Comparison of ENCODE assay signal across 5 fruit fly cellular contexts in genomic region chr2L:6649085-6649754, dm6.
TF ChIP-seq lines count a peak whose summit lies in the region.

CG31635 (minus strand) TSS chr2L:6649114.
Tango1 (plus strand) TSS chr2L:6649388.

- no peak for TF ChIP-seq CTCF in whole organism, embryonic (GFP tag; optimal IDR thresholded peaks at IDR 0.05; lab: Kevin White, UChicago)

TF ChIP-seq in whole organism, adult, 20 proteins besides CTCF, POLR2A, EP300 and RAD21:
- TF ChIP-seq cic (GFP tag; optimal IDR thresholded peaks at IDR 0.05; lab: Kevin White, UChicago) (peak; percentile 0), CG7101 (tag; optimal IDR thresholded peaks at IDR 0.05; lab: Kevin White, UChicago) (peak; percentile 32), Clk (GFP tag; optimal IDR thresholded peaks at IDR 0.05; lab: Kevin White, UChicago) (no peak), cnc (optimal IDR thresholded peaks at IDR 0.05; lab: Kevin White, UChicago) (no peak), Crg-1 (GFP tag; optimal IDR thresholded peaks at IDR 0.05; lab: Kevin White, UChicago) (no peak), bab1 (GFP tag; optimal IDR thresholded peaks at IDR 0.05; lab: Kevin White, UChicago) (peak; percentile 46), tj (GFP tag; optimal IDR thresholded peaks at IDR 0.05; lab: Kevin White, UChicago) (peak; percentile 98), pad (GFP tag; optimal IDR thresholded peaks at IDR 0.05; lab: Kevin White, UChicago) (peak; percentile 9), toe (GFP tag; optimal IDR thresholded peaks at IDR 0.05; lab: Kevin White, UChicago) (no peak), CG7045 (GFP tag; optimal IDR thresholded peaks at IDR 0.05; lab: Kevin White, UChicago) (peak; percentile 10), CG14711 (tag; optimal IDR thresholded peaks at IDR 0.05; lab: Kevin White, UChicago) (peak; percentile 60), CG5204 (GFP tag; optimal IDR thresholded peaks at IDR 0.05; lab: Kevin White, UChicago) (no peak), CG1620 (GFP tag; optimal IDR thresholded peaks at IDR 0.05; lab: Kevin White, UChicago) (peak; percentile 8), CG33017 (tag; optimal IDR thresholded peaks at IDR 0.05; lab: Kevin White, UChicago) (no peak), kay (GFP tag; lab: Kevin White, UChicago; ENCODE audit: borderline replicate concordance) (no peak)
TF ChIP-seq in whole organism, adult: peak in this region for 8.

TF ChIP-seq in whole organism, embryonic, 481 proteins besides CTCF, POLR2A, EP300 and RAD21 (continues in another document):
- TF ChIP-seq Dll (GFP tag; IDR thresholded peaks at IDR 0.05; lab: Robert Waterston, UW; ENCODE audit: partially characterized antibody): 0 out of 4 replicates have a peak, but pooled peaks have one; percentile 20
- no peak for TF ChIP-seq CG43689 (GFP tag; IDR thresholded peaks at IDR 0.05; lab: Robert Waterston, UW)
- TF ChIP-seq crol (GFP tag; IDR thresholded peaks at IDR 0.05; lab: Robert Waterston, UW): no peak
- no peak for TF ChIP-seq prd (optimal IDR thresholded peaks at IDR 0.05; lab: Kevin White, UChicago)
- peak; percentile 62; the same call in 1 of the 3 replicates for TF ChIP-seq prd (GFP tag; IDR thresholded peaks at IDR 0.05; lab: Robert Waterston, UW)
- TF ChIP-seq gro (GFP tag; optimal IDR thresholded peaks at IDR 0.05; lab: Kevin White, UChicago): peak; percentile 9
- no peak for TF ChIP-seq CG31441 (GFP tag; IDR thresholded peaks at IDR 0.05; lab: Robert Waterston, UW)
- TF ChIP-seq CG7357 (GFP tag; IDR thresholded peaks at IDR 0.05; lab: Robert Waterston, UW): peak; percentile 94
- TF ChIP-seq Neu2 (GFP tag; optimal IDR thresholded peaks at IDR 0.05; lab: Kevin White, UChicago; ENCODE audit: borderline replicate concordance): no peak
- TF ChIP-seq CG13287 (GFP tag; IDR thresholded peaks at IDR 0.05; lab: Robert Waterston, UW; ENCODE audit: partially characterized antibody): peak; percentile 24; the same call in 1 of the 2 replicates
- TF ChIP-seq gfzf (GFP tag; optimal IDR thresholded peaks at IDR 0.05; lab: Kevin White, UChicago): peak; percentile 96
- peak; percentile 10 for TF ChIP-seq CG13775 (GFP tag; optimal IDR thresholded peaks at IDR 0.05; lab: Kevin White, UChicago)
- peak; percentile 77 for TF ChIP-seq row (GFP tag; IDR thresholded peaks at IDR 0.05; lab: Robert Waterston, UW)
- peak; percentile 10 for TF ChIP-seq Xbp1 (GFP tag; optimal IDR thresholded peaks at IDR 0.05; lab: Kevin White, UChicago)
- no peak for TF ChIP-seq Mrtf (GFP tag; IDR thresholded peaks at IDR 0.05; lab: Robert Waterston, UW)
- TF ChIP-seq BEAF-32 (GFP tag; optimal IDR thresholded peaks at IDR 0.05; lab: Kevin White, UChicago): peak; percentile 50
- peak; percentile 30 for TF ChIP-seq CG30403 (GFP tag; optimal IDR thresholded peaks at IDR 0.05; lab: Kevin White, UChicago)
- TF ChIP-seq CG30020 (tag; optimal IDR thresholded peaks at IDR 0.05; lab: Kevin White, UChicago): peak; percentile 56

TF ChIP-seq in whole organism, prepupa, 60 proteins besides CTCF, POLR2A, EP300 and RAD21:
- TF ChIP-seq CG6163 (GFP tag; IDR thresholded peaks at IDR 0.05; lab: Robert Waterston, UW) (peak; percentile 39; the same call in 1 of the 3 replicates), Blimp-1 (GFP tag; optimal IDR thresholded peaks at IDR 0.05; lab: Kevin White, UChicago) (peak; percentile 48), vri (GFP tag; optimal IDR thresholded peaks at IDR 0.05; lab: Kevin White, UChicago) (peak; percentile 20), CG7368 (GFP tag; optimal IDR thresholded peaks at IDR 0.05; lab: Kevin White, UChicago) (no peak), CG8119 (GFP tag; IDR thresholded peaks at IDR 0.05; lab: Robert Waterston, UW) (no peak), Hr39 (GFP tag; optimal IDR thresholded peaks at IDR 0.05; lab: Kevin White, UChicago) (no peak), CG11762 (GFP tag; optimal IDR thresholded peaks at IDR 0.05; lab: Kevin White, UChicago; ENCODE audit: insufficient read depth) (no peak), svp (GFP tag; lab: Kevin White, UChicago) (peak; percentile 83), eg (GFP tag; IDR thresholded peaks at IDR 0.05; lab: Robert Waterston, UW) (0 out of 3 replicates have a peak, but pooled peaks have one; percentile 22), esn (GFP tag; optimal IDR thresholded peaks at IDR 0.05; lab: Kevin White, UChicago) (peak; percentile 11), CG31627 (GFP tag; optimal IDR thresholded peaks at IDR 0.05; lab: Kevin White, UChicago) (peak; percentile 48), Eip78C (GFP tag; lab: Kevin White, UChicago) (no peak), cyc (GFP tag; optimal IDR thresholded peaks at IDR 0.05; lab: Kevin White, UChicago) (peak; percentile 53), fd85E (GFP tag; optimal IDR thresholded peaks at IDR 0.05; lab: Kevin White, UChicago) (no peak), CG3032 (tag; optimal IDR thresholded peaks at IDR 0.05; lab: Kevin White, UChicago) (peak; percentile 22), Gug (GFP tag; IDR thresholded peaks at IDR 0.05; lab: Robert Waterston, UW) (peak; percentile 21; the same call in 1 of the 2 replicates), lz (GFP tag; optimal IDR thresholded peaks at IDR 0.05; lab: Kevin White, UChicago) (peak; percentile 34), Sox14 (GFP tag; optimal IDR thresholded peaks at IDR 0.05; lab: Kevin White, UChicago) (peak; percentile 51)

TF ChIP-seq in whole organism, pupa, 21 proteins besides CTCF, POLR2A, EP300 and RAD21:
- TF ChIP-seq CG14655 (GFP tag; optimal IDR thresholded peaks at IDR 0.05; lab: Kevin White, UChicago): no peak
- peak; percentile 36; the same call in 1 of the 2 replicates for TF ChIP-seq Ets98B (GFP tag; IDR thresholded peaks at IDR 0.05; lab: Robert Waterston, UW)
- no peak for TF ChIP-seq rn (GFP tag; IDR thresholded peaks at IDR 0.05; lab: Robert Waterston, UW)
- TF ChIP-seq CG8301 (tag; optimal IDR thresholded peaks at IDR 0.05; lab: Kevin White, UChicago): no peak
- TF ChIP-seq CG15710 (tag; optimal IDR thresholded peaks at IDR 0.05; lab: Kevin White, UChicago): no peak

TF ChIP-seq in whole organism, wandering third instar larva, 38 proteins besides CTCF, POLR2A, EP300 and RAD21:
- TF ChIP-seq Abd-B (GFP tag; optimal IDR thresholded peaks at IDR 0.05; lab: Kevin White, UChicago) (peak; percentile 22), ey (GFP tag; optimal IDR thresholded peaks at IDR 0.05; lab: Kevin White, UChicago) (peak; percentile 23), Myc (optimal IDR thresholded peaks at IDR 0.05; lab: Kevin White, UChicago) (no peak), N (GFP tag; optimal IDR thresholded peaks at IDR 0.05; lab: Kevin White, UChicago) (peak; percentile 3), HLH106 (tag; optimal IDR thresholded peaks at IDR 0.05; lab: Kevin White, UChicago) (no peak), dsf (GFP tag; optimal IDR thresholded peaks at IDR 0.05; lab: Kevin White, UChicago; ENCODE audit: borderline replicate concordance) (no peak), Rel (GFP tag; optimal IDR thresholded peaks at IDR 0.05; lab: Kevin White, UChicago) (no peak), Rel (tag; optimal IDR thresholded peaks at IDR 0.05; lab: Kevin White, UChicago) (peak; percentile 36), Hr83 (GFP tag; optimal IDR thresholded peaks at IDR 0.05; lab: Kevin White, UChicago; ENCODE audit: poor library complexity, severe bottlenecking) (peak; percentile 43)
TF ChIP-seq in whole organism, wandering third instar larva: peak in this region for 5.
